Worm (Caenorhabditis elegans) whole organism, young adult: ENCODE measurements around the gene T27A1.3.

Source experiments
- D2030.7 ChIP-seq: fragments of 200-800 bp; sonication (Bioruptor generic); IDR thresholded peaks from 2 replicates; pipeline ENCODE4 v1.3.6; 2022; ENCODE audit warnings: missing genetic modification reagents, missing genetic modification characterization, missing compliant biosample characterization
- F22D6.2 ChIP-seq: sonication (generic microtip); optimal IDR thresholded peaks from 2 replicates; lab custom pipeline; 2016; ENCODE audit warnings: mild to moderate bottlenecking, missing genetic modification characterization, missing compliant biosample characterization
- F23B12.7 ChIP-seq: sonication (generic microtip); optimal IDR thresholded peaks from 2 replicates; lab custom pipeline; 2017; ENCODE audit warnings: missing genetic modification characterization, mild to moderate bottlenecking, missing compliant biosample characterization, antibody characterized with exemption, moderate library complexity; ENCODE audit not compliant: insufficient read depth
- F33H1.4 ChIP-seq: fragments of 200-800 bp; sonication (Bioruptor generic); IDR thresholded peaks from 2 replicates; pipeline ENCODE4 v1.3.6; 2022; ENCODE audit warnings: missing genetic modification reagents, missing genetic modification characterization, missing compliant biosample characterization
- Y53G8AR.9 ChIP-seq: fragments of 200-800 bp; sonication (Bioruptor generic); conservative IDR thresholded peaks from 2 replicates; pipeline ENCODE4 v1.3.6; 2022; ENCODE audit warnings: missing genetic modification reagents, missing genetic modification characterization, missing compliant biosample characterization
- Y56A3A.18 ChIP-seq: fragments of 200-800 bp; sonication (Bioruptor generic); IDR thresholded peaks from 2 replicates; pipeline ENCODE4 v1.3.6; 2022; ENCODE audit warnings: missing genetic modification reagents, missing genetic modification characterization, missing compliant biosample characterization
- Y95B8A.8 ChIP-seq: fragments of 200-800 bp; sonication (Bioruptor generic); IDR thresholded peaks from 2 replicates; pipeline ENCODE4 v1.3.6; 2022; ENCODE audit warnings: missing genetic modification reagents, missing genetic modification characterization, missing compliant biosample characterization
- ZK185.1 ChIP-seq: sonication (generic microtip); optimal IDR thresholded peaks from 2 replicates; lab custom pipeline; 2016; ENCODE audit warnings: mild to moderate bottlenecking, missing genetic modification characterization, missing compliant biosample characterization; ENCODE audit not compliant: poor library complexity, severe bottlenecking
- akir-1 ChIP-seq: fragments of 200-800 bp; sonication (Bioruptor generic); optimal IDR thresholded peaks from 2 replicates; lab custom pipeline; 2018; ENCODE audit warnings: mild to moderate bottlenecking, missing genetic modification characterization, moderate library complexity, missing compliant biosample characterization
- atf-7 ChIP-seq: sonication (generic microtip); optimal IDR thresholded peaks from 2 replicates; lab custom pipeline; 2017; ENCODE audit warnings: mild to moderate bottlenecking, missing genetic modification characterization, missing compliant biosample characterization
- attf-5 ChIP-seq: fragments of 200-800 bp; sonication (Bioruptor generic); optimal IDR thresholded peaks from 2 replicates; lab custom pipeline; 2018; ENCODE audit warnings: mild to moderate bottlenecking, missing genetic modification characterization, missing compliant biosample characterization
- ccch-3 ChIP-seq: fragments of 200-800 bp; sonication (Bioruptor generic); optimal IDR thresholded peaks from 2 replicates; lab custom pipeline; 2018; ENCODE audit warnings: mild to moderate bottlenecking, missing genetic modification characterization, missing compliant biosample characterization
- ceh-100 ChIP-seq: fragments of 200-800 bp; sonication (Bioruptor generic); IDR thresholded peaks from 2 replicates; pipeline ENCODE4 v1.3.6; 2022; ENCODE audit warnings: missing genetic modification reagents, missing genetic modification characterization, missing compliant biosample characterization
- ceh-40 ChIP-seq: fragments of 200-800 bp; sonication (Bioruptor generic); IDR thresholded peaks from 2 replicates; pipeline ENCODE4 v1.3.6; 2022; ENCODE audit warnings: missing genetic modification characterization, missing compliant biosample characterization
- ceh-79 ChIP-seq: sonication (generic microtip); optimal IDR thresholded peaks from 2 replicates; lab custom pipeline; 2017; ENCODE audit warnings: mild to moderate bottlenecking, missing genetic modification characterization, missing compliant biosample characterization
- ceh-91 ChIP-seq: fragments of 200-800 bp; sonication (Bioruptor generic); IDR thresholded peaks from 2 replicates; pipeline ENCODE4 v1.3.6; 2022; ENCODE audit warnings: missing genetic modification reagents, missing genetic modification characterization, missing compliant biosample characterization
- dox-1 ChIP-seq: fragments of 200-800 bp; sonication (Bioruptor generic); IDR thresholded peaks from 2 replicates; pipeline ENCODE4 v1.3.6; 2022; ENCODE audit warnings: missing genetic modification reagents, missing genetic modification characterization, missing compliant biosample characterization
- dpl-1 ChIP-seq: fragments of 150-350 bp; optimal IDR thresholded peaks from 2 replicates; lab custom pipeline; 2014; ENCODE audit warnings: missing biosample characterization, missing genetic modification reagents, missing genetic modification characterization
- efl-1 ChIP-seq: fragments of 150-350 bp; optimal IDR thresholded peaks from 2 replicates; lab custom pipeline; 2014; ENCODE audit warnings: missing biosample characterization, missing genetic modification reagents, missing genetic modification characterization
- ekl-4 ChIP-seq: fragments of 200-800 bp; sonication (Bioruptor generic); IDR thresholded peaks from 2 replicates; pipeline ENCODE4 v1.3.6; 2022; ENCODE audit warnings: missing genetic modification reagents, missing genetic modification characterization, missing compliant biosample characterization
- hmg-1.2 ChIP-seq: fragments of 200-800 bp; sonication (Bioruptor generic); IDR thresholded peaks from 2 replicates; pipeline ENCODE4 v1.3.6; 2022; ENCODE audit warnings: missing genetic modification reagents, missing genetic modification characterization, missing compliant biosample characterization
- hmg-20 ChIP-seq: fragments of 200-800 bp; sonication (Bioruptor generic); IDR thresholded peaks from 2 replicates; pipeline ENCODE4 v1.3.6; 2022; ENCODE audit warnings: missing genetic modification reagents, missing genetic modification characterization, missing compliant biosample characterization
- lin-26 ChIP-seq: fragments of 200-800 bp; sonication (Bioruptor generic); IDR thresholded peaks from 2 replicates; pipeline ENCODE4 v1.3.6; 2022; ENCODE audit warnings: missing genetic modification reagents, missing genetic modification characterization, missing compliant biosample characterization
- lin-54 ChIP-seq: fragments of 200-800 bp; sonication (Bioruptor generic); optimal IDR thresholded peaks from 2 replicates; lab custom pipeline; 2018; ENCODE audit warnings: mild to moderate bottlenecking, missing genetic modification characterization, missing compliant biosample characterization
- lsl-1 ChIP-seq: fragments of 200-800 bp; sonication (Bioruptor generic); optimal IDR thresholded peaks from 2 replicates; lab custom pipeline; 2018; ENCODE audit warnings: mild to moderate bottlenecking, missing genetic modification characterization, moderate library complexity, missing compliant biosample characterization
- madf-3 ChIP-seq: fragments of 200-800 bp; sonication (Bioruptor generic); IDR thresholded peaks from 2 replicates; pipeline ENCODE4 v1.3.6; 2022; ENCODE audit warnings: missing genetic modification reagents, missing genetic modification characterization, missing compliant biosample characterization
- madf-6 ChIP-seq: fragments of 200-800 bp; sonication (Bioruptor generic); IDR thresholded peaks from 2 replicates; pipeline ENCODE4 v1.3.6; 2022; ENCODE audit warnings: missing genetic modification reagents, missing genetic modification characterization, missing compliant biosample characterization
- madf-8 ChIP-seq: fragments of 200-800 bp; sonication (Bioruptor generic); conservative IDR thresholded peaks from 2 replicates; pipeline ENCODE4 v1.3.6; 2022; ENCODE audit warnings: missing genetic modification reagents, missing genetic modification characterization, missing compliant biosample characterization
- mcd-1 ChIP-seq: fragments of 200-800 bp; sonication (Bioruptor generic); IDR thresholded peaks from 2 replicates; pipeline ENCODE4 v1.3.6; 2022; ENCODE audit warnings: missing genetic modification reagents, missing genetic modification characterization, missing compliant biosample characterization
- mes-4 ChIP-seq: sonication (generic microtip); optimal IDR thresholded peaks from 2 replicates; lab custom pipeline; 2016; ENCODE audit warnings: missing genotype, missing genetic modification characterization, missing compliant biosample characterization
- pbrm-1 ChIP-seq: fragments of 200-800 bp; sonication (Bioruptor generic); IDR thresholded peaks from 2 replicates; pipeline ENCODE4 v1.3.6; 2022; ENCODE audit warnings: missing genetic modification reagents, missing genetic modification characterization, missing compliant biosample characterization
- rcor-1 ChIP-seq: fragments of 200-800 bp; sonication (Bioruptor generic); IDR thresholded peaks from 2 replicates; pipeline ENCODE4 v1.3.6; 2022; ENCODE audit warnings: missing genetic modification reagents, missing genetic modification characterization, missing compliant biosample characterization
- snpc-1.1 ChIP-seq: sonication (generic microtip); optimal IDR thresholded peaks from 2 replicates; lab custom pipeline; 2017; ENCODE audit warnings: missing genetic modification characterization, mild to moderate bottlenecking, missing compliant biosample characterization, antibody characterized with exemption, moderate library complexity, missing genotype, missing genetic modification reagents; ENCODE audit not compliant: insufficient read depth
- snpc-1.3 ChIP-seq: sonication (generic microtip); optimal IDR thresholded peaks from 2 replicates; lab custom pipeline; 2017; ENCODE audit warnings: missing genetic modification characterization, mild to moderate bottlenecking, missing compliant biosample characterization, antibody characterized with exemption, moderate library complexity, missing genotype, missing genetic modification reagents; ENCODE audit not compliant: insufficient read depth
- snpc-3.4 ChIP-seq: sonication (generic microtip); optimal IDR thresholded peaks from 2 replicates; lab custom pipeline; 2017; ENCODE audit warnings: missing genetic modification characterization, mild to moderate bottlenecking, missing compliant biosample characterization, antibody characterized with exemption, moderate library complexity, missing genotype, missing genetic modification reagents
- tlf-1 ChIP-seq: fragments of 200-800 bp; sonication (Bioruptor generic); optimal IDR thresholded peaks from 2 replicates; lab custom pipeline; 2018; ENCODE audit warnings: mild to moderate bottlenecking, missing genetic modification characterization, missing compliant biosample characterization
- xnd-1 ChIP-seq: sonication (generic microtip); optimal IDR thresholded peaks from 2 replicates; lab custom pipeline; 2016; ENCODE audit warnings: missing genotype, missing genetic modification reagents, missing genetic modification characterization, missing compliant biosample characterization
- zfh-2 ChIP-seq: fragments of 200-800 bp; sonication (Bioruptor generic); conservative IDR thresholded peaks from 2 replicates; pipeline ENCODE4 v1.3.6; 2022; ENCODE audit warnings: missing genetic modification reagents, missing genetic modification characterization, missing compliant biosample characterization
- ztf-28 ChIP-seq: fragments of 200-800 bp; sonication (Bioruptor generic); IDR thresholded peaks from 2 replicates; pipeline ENCODE4 v1.3.6; 2022; ENCODE audit warnings: missing genetic modification reagents, missing genetic modification characterization, missing compliant biosample characterization

Gene T27A1.3

DNA sequence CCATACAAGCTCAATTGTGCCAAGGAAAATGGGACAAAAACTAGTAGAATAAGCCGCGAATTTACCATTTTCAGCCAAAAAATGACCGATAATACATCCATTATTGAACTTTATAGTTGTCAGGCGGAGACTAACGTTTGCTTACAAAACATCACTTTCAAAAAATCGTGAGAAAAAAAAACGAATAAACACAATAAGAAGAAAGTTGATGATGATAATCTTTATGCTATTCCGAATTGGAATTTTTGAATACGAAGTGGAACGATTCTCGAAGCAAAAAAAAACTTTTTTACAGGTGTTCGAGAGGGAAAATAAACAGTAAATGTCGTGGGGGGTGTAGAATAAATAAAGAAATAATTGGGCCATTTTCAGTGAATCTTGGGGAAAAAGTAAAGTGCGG lies 42.3 kb downstream of the T27A1.3 start, which contains the start of gene W08F4.7 (continued):
- peak; percentile 30 for TF ChIP-seq snpc-3.4 (tag; lab: Kevin White, UChicago)
- no peak for TF ChIP-seq hmg-20 (GFP tag; lab: Robert Waterston, UW)
- peak; percentile 48 for TF ChIP-seq snpc-1.3
- TF ChIP-seq madf-6: 0 out of 2 replicates have a peak, but pooled peaks have one; percentile 1
- no peak for TF ChIP-seq ceh-79 (tag; lab: Kevin White, UChicago)

DNA sequence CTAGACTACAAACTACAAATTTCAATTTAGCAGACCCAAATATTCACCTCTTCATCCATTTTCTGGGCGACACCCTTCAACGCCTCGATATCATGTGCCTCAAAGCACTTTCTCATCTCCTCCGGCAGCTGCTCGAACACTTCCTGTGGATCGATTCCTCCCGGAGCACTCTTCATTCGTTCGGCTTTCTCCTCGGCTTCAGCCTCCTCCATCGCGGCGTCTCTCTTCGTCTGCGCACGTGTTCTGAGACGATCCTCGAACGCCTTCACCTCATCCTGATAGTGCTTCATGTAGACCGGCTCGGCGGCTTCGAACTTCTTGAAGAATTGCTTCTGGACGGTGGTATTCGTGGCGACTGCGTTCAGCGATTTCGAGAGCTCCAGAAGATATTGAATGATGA lies 43.5 kb downstream of the T27A1.3 start:
- no peak for TF ChIP-seq akir-1 (GFP tag; lab: Kevin White, UChicago)
- TF ChIP-seq zfh-2 (GFP tag; lab: Robert Waterston, UW): peak; percentile 33; the same call in 1 of the 2 replicates
- TF ChIP-seq lin-26: 0 out of 2 replicates have a peak, but pooled peaks have one; percentile 3

DNA sequence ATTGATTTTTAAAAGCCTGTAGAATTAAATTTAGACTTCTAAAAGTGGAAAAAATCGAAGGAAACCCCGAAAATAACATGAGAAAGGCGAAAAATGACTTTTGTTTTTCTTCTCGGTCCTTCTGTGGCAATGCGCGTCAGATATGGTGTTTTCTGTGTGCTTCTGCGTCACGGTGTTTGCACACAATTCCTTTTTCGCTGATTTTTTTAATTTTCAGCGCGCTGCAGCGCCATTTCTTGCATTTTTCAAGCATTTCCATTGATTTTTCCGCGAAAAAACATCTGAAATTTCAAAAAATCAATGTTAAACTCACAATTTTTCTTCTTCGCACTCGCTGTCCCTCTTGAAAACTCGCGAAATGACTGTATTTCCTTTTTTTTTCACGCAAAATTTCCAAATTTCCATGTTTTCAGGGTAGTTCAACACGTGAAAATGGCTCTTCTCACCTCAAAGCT lies 44.9 kb downstream of the T27A1.3 start, which contains the start of the genes cdc-37 and W08F4.3:
TSS of gene cdc-37 (minus strand) at position 405 of the 455 bp plus-strand sequence.
TSS of gene W08F4.3 (plus strand) at position 414 of the 455 bp plus-strand sequence.
- TF ChIP-seq snpc-1.3 (peak; percentile 27), lsl-1 (GFP tag; lab: Kevin White, UChicago) (peak; percentile 37), snpc-1.1 (peak; percentile 12), atf-7 (no peak), Y53G8AR.9 (no peak), ekl-4 (GFP tag; lab: Robert Waterston, UW) (peak; percentile 27; the same call in 1 of the 2 replicates), D2030.7 (GFP tag; lab: Robert Waterston, UW) (peak; percentile 72), dpl-1 (GFP tag; lab: Kevin White, UChicago) (peak; percentile 54), madf-6 (peak; percentile 87), Y56A3A.18 (GFP tag; lab: Robert Waterston, UW) (no peak), madf-3 (GFP tag; lab: Robert Waterston, UW) (0 out of 2 replicates have a peak, but pooled peaks have one; percentile 54), ztf-28 (no peak), rcor-1 (GFP tag; lab: Robert Waterston, UW) (peak; percentile 19; the same call in 1 of the 2 replicates), ccch-3 (no peak), F22D6.2 (tag; lab: Kevin White, UChicago) (no peak), ZK185.1 (tag; lab: Kevin White, UChicago) (no peak), mcd-1 (GFP tag; lab: Robert Waterston, UW) (peak; percentile 63), mes-4 (tag; lab: Kevin White, UChicago) (no peak), tlf-1 (GFP tag; lab: Kevin White, UChicago) (no peak), attf-5 (GFP tag; lab: Kevin White, UChicago) (no peak), F33H1.4 (GFP tag; lab: Robert Waterston, UW) (peak; percentile 60; the same call in 1 of the 2 replicates), ceh-40 (GFP tag; lab: Robert Waterston, UW) (no peak), ceh-91 (peak; percentile 69), Y95B8A.8 (GFP tag; lab: Robert Waterston, UW) (no peak), F23B12.7 (no peak), lin-54 (GFP tag; lab: Kevin White, UChicago) (peak; percentile 52), ceh-100 (GFP tag; lab: Robert Waterston, UW) (no peak), hmg-1.2 (GFP tag; lab: Robert Waterston, UW) (peak; percentile 36; the same call in 1 of the 2 replicates), madf-8 (peak; percentile 75), pbrm-1 (0 out of 2 replicates have a peak, but pooled peaks have one; percentile 20), dox-1 (GFP tag; lab: Robert Waterston, UW) (peak; percentile 24; the same call in 1 of the 2 replicates), xnd-1 (tag; lab: Kevin White, UChicago) (peak; percentile 57), efl-1 (GFP tag; lab: Kevin White, UChicago) (peak; percentile 90), snpc-3.4 (tag; lab: Kevin White, UChicago) (peak; percentile 51)
